Worm (Caenorhabditis elegans) whole organism, L1 larva: ENCODE data around the gene smcr-8.
"Not testable (repeated sequence)": the region's sequence is repeated elsewhere in the genome, so short reads cannot be mapped to it uniquely, and the experiment has no call there.

ENCODE experiments used
- C04F5.9 ChIP-seq: sonication (generic microtip); optimal IDR thresholded peaks from 2 replicates; lab custom pipeline; 2016; ENCODE audit warnings: missing genetic modification characterization, missing compliant biosample characterization
- C34B4.2 ChIP-seq: sonication (generic microtip); optimal IDR thresholded peaks from 2 replicates; lab custom pipeline; 2017; ENCODE audit warnings: mild to moderate bottlenecking, missing genetic modification characterization, missing compliant biosample characterization
- aha-1 ChIP-seq: fragments of 150-350 bp; optimal IDR thresholded peaks from 2 replicates; lab custom pipeline; 2014; ENCODE audit warnings: missing biosample characterization, missing genetic modification characterization
- alr-1 ChIP-seq: fragments of 200-800 bp; sonication (Bioruptor generic); optimal IDR thresholded peaks from 2 replicates; lab custom pipeline; 2018; ENCODE audit warnings: borderline replicate concordance, mild to moderate bottlenecking, missing genetic modification characterization, missing compliant biosample characterization
- ama-1 ChIP-seq: fragments of 150-350 bp; optimal IDR thresholded peaks from 2 replicates; lab custom pipeline; 2014
- ceh-63 ChIP-seq: fragments of 200-800 bp; sonication (Bioruptor generic); optimal IDR thresholded peaks from 2 replicates; lab custom pipeline; 2018; ENCODE audit warnings: mild to moderate bottlenecking, missing genetic modification characterization, missing compliant biosample characterization
- ceh-82 ChIP-seq, 3 experiments: fragments of 150-350 bp in 1 of 3; sonication (generic microtip) in 2 of 3; optimal IDR thresholded peaks; 2 replicates each; lab custom pipeline; 2014 to 2017; ENCODE audit warnings: missing biosample characterization in 3 of 3, missing genetic modification characterization in 3 of 3
- ces-1 ChIP-seq: fragments of 150-350 bp; optimal IDR thresholded peaks from 2 replicates; lab custom pipeline; 2014; ENCODE audit warnings: missing biosample characterization, missing genetic modification reagents, missing genetic modification characterization
- dpl-1 ChIP-seq, 3 experiments: fragments of 150-350 bp in 2 of 3; sonication (generic microtip) in 1 of 3; optimal IDR thresholded peaks; 2 replicates each; lab custom pipeline; 2014 to 2017; ENCODE audit warnings: missing biosample characterization in 3 of 3, missing genetic modification characterization in 3 of 3, missing genetic modification reagents in 3 of 3
- dsc-1 ChIP-seq: sonication (generic microtip); optimal IDR thresholded peaks from 2 replicates; lab custom pipeline; 2016; ENCODE audit warnings: mild to moderate bottlenecking, missing genetic modification characterization, missing compliant biosample characterization
- efl-3 ChIP-seq: fragments of 200-800 bp; sonication (Bioruptor generic); optimal IDR thresholded peaks from 2 replicates; lab custom pipeline; 2018; ENCODE audit warnings: mild to moderate bottlenecking, missing genetic modification characterization, missing compliant biosample characterization
- egl-13 ChIP-seq: sonication (generic microtip); optimal IDR thresholded peaks from 2 replicates; lab custom pipeline; 2016; ENCODE audit warnings: missing genotype, missing genetic modification reagents, missing genetic modification characterization, missing compliant biosample characterization
- egl-27 ChIP-seq, 2 experiments: fragments of 150-350 bp in 1 of 2; sonication (generic microtip); optimal IDR thresholded peaks; 3 replicates each; lab custom pipeline; 2017 to 2018; ENCODE audit warnings: missing biosample characterization in 2 of 2, missing genetic modification characterization in 2 of 2, missing genetic modification reagents in 2 of 2
- elt-3 ChIP-seq, 6 experiments: fragments of 150-350 bp in 1 of 6; sonication (generic microtip); optimal IDR thresholded peaks; 2 replicates each; lab custom pipeline; 2017 to 2018; ENCODE audit warnings: missing biosample characterization in 6 of 6, missing genetic modification characterization in 6 of 6, inconsistent platforms in 1 of 6
- fkh-10 ChIP-seq: sonication (generic microtip); optimal IDR thresholded peaks from 2 replicates; lab custom pipeline; 2017; ENCODE audit warnings: missing biosample characterization, missing genetic modification reagents, missing genetic modification characterization
- fkh-8 ChIP-seq: sonication (generic microtip); optimal IDR thresholded peaks from 2 replicates; lab custom pipeline; 2016; ENCODE audit warnings: mild to moderate bottlenecking, missing genetic modification characterization, missing compliant biosample characterization
- hlh-17 ChIP-seq: fragments of 200-800 bp; sonication (Bioruptor generic); optimal IDR thresholded peaks from 2 replicates; lab custom pipeline; 2018; ENCODE audit warnings: missing genetic modification characterization, mild to moderate bottlenecking, missing compliant biosample characterization, moderate library complexity, borderline replicate concordance
- jun-1 ChIP-seq: fragments of 150-350 bp; optimal IDR thresholded peaks from 2 replicates; lab custom pipeline; 2014; ENCODE audit warnings: missing biosample characterization, missing genetic modification reagents, missing genetic modification characterization
- lin-14 ChIP-seq: fragments of 200-800 bp; sonication (Bioruptor generic); optimal IDR thresholded peaks from 2 replicates; lab custom pipeline; 2018; ENCODE audit warnings: mild to moderate bottlenecking, missing genetic modification characterization, moderate library complexity, missing compliant biosample characterization
- lin-15B ChIP-seq: fragments of 150-350 bp; sonication (generic microtip); optimal IDR thresholded peaks from 3 replicates; lab custom pipeline; 2014; ENCODE audit warnings: missing biosample characterization, missing genetic modification characterization
- lin-35 ChIP-seq, 2 experiments: fragments of 150-350 bp; optimal IDR thresholded peaks; 2 replicates each; lab custom pipeline; 2014; ENCODE audit warnings: missing biosample characterization in 2 of 2, missing genetic modification characterization in 2 of 2, missing genetic modification reagents in 2 of 2
- lin-39 ChIP-seq: fragments of 150-350 bp; optimal IDR thresholded peaks from 2 replicates; lab custom pipeline; 2014; ENCODE audit warnings: missing biosample characterization, missing genetic modification reagents, missing genetic modification characterization
- lsy-2 ChIP-seq, 2 experiments: fragments of 150-350 bp; optimal IDR thresholded peaks; 2 replicates each; lab custom pipeline; 2014; ENCODE audit warnings: missing biosample characterization in 2 of 2, missing genetic modification characterization in 2 of 2
- mdl-1 ChIP-seq, 2 experiments: fragments of 150-350 bp; optimal IDR thresholded peaks; 2 replicates each; lab custom pipeline; 2014 to 2017; ENCODE audit warnings: missing biosample characterization in 2 of 2, missing genetic modification characterization in 2 of 2, inconsistent platforms in 1 of 2
- mef-2 ChIP-seq: fragments of 150-350 bp; optimal IDR thresholded peaks from 2 replicates; lab custom pipeline; 2014; ENCODE audit warnings: missing biosample characterization, missing genetic modification characterization
- mep-1 ChIP-seq: fragments of 150-350 bp; optimal IDR thresholded peaks from 2 replicates; lab custom pipeline; 2014; ENCODE audit warnings: missing biosample characterization, missing genetic modification characterization
- nhr-12 ChIP-seq: sonication (generic microtip); optimal IDR thresholded peaks from 2 replicates; lab custom pipeline; 2017; ENCODE audit warnings: missing biosample characterization, missing genetic modification characterization
- nhr-20 ChIP-seq: sonication (generic microtip); optimal IDR thresholded peaks from 2 replicates; lab custom pipeline; 2016; ENCODE audit warnings: mild to moderate bottlenecking, missing genetic modification characterization, missing compliant biosample characterization
- nhr-71 ChIP-seq: sonication (generic microtip); optimal IDR thresholded peaks from 2 replicates; lab custom pipeline; 2016; ENCODE audit warnings: mild to moderate bottlenecking, missing genetic modification characterization, moderate library complexity, missing compliant biosample characterization
- nhr-84 ChIP-seq: sonication (generic microtip); optimal IDR thresholded peaks from 2 replicates; lab custom pipeline; 2017; ENCODE audit warnings: missing biosample characterization, missing genetic modification characterization
- pag-3 ChIP-seq: sonication (generic microtip); optimal IDR thresholded peaks from 2 replicates; lab custom pipeline; 2017; ENCODE audit warnings: missing genetic modification characterization, mild to moderate bottlenecking, missing compliant biosample characterization, antibody characterized with exemption, borderline replicate concordance; ENCODE audit not compliant: insufficient read depth
- rnt-1 ChIP-seq: sonication (generic microtip); optimal IDR thresholded peaks from 2 replicates; lab custom pipeline; 2016; ENCODE audit warnings: mild to moderate bottlenecking, missing genetic modification characterization, moderate library complexity, missing compliant biosample characterization
- snpc-4 ChIP-seq: fragments of 150-350 bp; optimal IDR thresholded peaks from 2 replicates; lab custom pipeline; 2014; ENCODE audit warnings: missing biosample characterization, missing genetic modification characterization
- unc-62 ChIP-seq: fragments of 150-350 bp; optimal IDR thresholded peaks from 2 replicates; lab custom pipeline; 2014; ENCODE audit warnings: missing biosample characterization, missing genetic modification reagents, missing genetic modification characterization
- unc-86 ChIP-seq: sonication (generic microtip); optimal IDR thresholded peaks from 2 replicates; lab custom pipeline; 2016; ENCODE audit warnings: missing genetic modification characterization, missing compliant biosample characterization
- unc-98 ChIP-seq: fragments of 200-800 bp; sonication (Bioruptor generic); IDR thresholded peaks from 2 replicates; pipeline ENCODE4 v1.3.6; 2022; ENCODE audit warnings: missing genetic modification characterization, missing compliant biosample characterization
- vab-15 ChIP-seq: sonication (generic microtip); optimal IDR thresholded peaks from 2 replicates; lab custom pipeline; 2017; ENCODE audit warnings: missing genotype, mild to moderate bottlenecking, missing genetic modification characterization, missing compliant biosample characterization
- xbp-1 ChIP-seq: sonication (generic microtip); optimal IDR thresholded peaks from 2 replicates; lab custom pipeline; 2016; ENCODE audit warnings: missing genetic modification characterization, missing compliant biosample characterization
- ztf-4 ChIP-seq: fragments of 150-350 bp; optimal IDR thresholded peaks from 2 replicates; lab custom pipeline; 2014; ENCODE audit warnings: missing biosample characterization, missing genetic modification characterization

The smcr-8 gene

ce11 chrIII:4967236-4967635 lies 31.9 kb upstream of the smcr-8 start:
- no peak for TF ChIP-seq fkh-8 (tag; lab: Kevin White, UChicago)
- TF ChIP-seq xbp-1 (tag; lab: Kevin White, UChicago) = no peak
- no peak for TF ChIP-seq hlh-17 (GFP tag; lab: Kevin White, UChicago)
- no peak for TF ChIP-seq lin-15B (tag; lab: Kevin White, UChicago)
- no peak for TF ChIP-seq mef-2
- TF ChIP-seq egl-27 (tag; optimal IDR thresholded peaks at IDR 0.05; lab: Kevin White, UChicago) = no peak
- no peak for TF ChIP-seq efl-3 (GFP tag; lab: Kevin White, UChicago)
- peak in 1 of 3 experiments; percentile 25 for TF ChIP-seq ceh-82 (tag; optimal IDR thresholded peaks at IDR 0.05; lab: Kevin White, UChicago)
- TF ChIP-seq dpl-1 (GFP tag; optimal IDR thresholded peaks at IDR 0.05; lab: Kevin White, UChicago) = no peak
- no peak for TF ChIP-seq unc-62 (GFP tag; lab: Kevin White, UChicago)
- TF ChIP-seq ces-1 (GFP tag; lab: Kevin White, UChicago) = peak; percentile 85
- TF ChIP-seq mdl-1 (tag; optimal IDR thresholded peaks at IDR 0.05; lab: Kevin White, UChicago) = no peak
- TF ChIP-seq nhr-20 (tag; lab: Kevin White, UChicago) = no peak
- peak; percentile 82 for TF ChIP-seq lin-14 (GFP tag; lab: Kevin White, UChicago)
- peak; percentile 13 for TF ChIP-seq mep-1
- TF ChIP-seq fkh-10 (GFP tag; lab: Kevin White, UChicago) = peak; percentile 75
- no peak for TF ChIP-seq unc-86 (tag; lab: Kevin White, UChicago)
- TF ChIP-seq alr-1 (tag; lab: Kevin White, UChicago) = no peak
- no peak for TF ChIP-seq aha-1 (tag; lab: Kevin White, UChicago)
- peak; percentile 8 for TF ChIP-seq nhr-71
- no peak for TF ChIP-seq C34B4.2 (tag; lab: Kevin White, UChicago)
- no peak for TF ChIP-seq elt-3 (tag; optimal IDR thresholded peaks at IDR 0.05; lab: Kevin White, UChicago)
- TF ChIP-seq lin-35 (GFP tag; optimal IDR thresholded peaks at IDR 0.05; lab: Kevin White, UChicago) = peak in 1 of 2 experiments; percentile 6
- no peak for TF ChIP-seq pag-3
- no peak for TF ChIP-seq nhr-84 (tag; lab: Kevin White, UChicago)

- TF ChIP-seq jun-1 (tag; lab: Kevin White, UChicago) (no peak), lsy-2 (tag; optimal IDR thresholded peaks at IDR 0.05; lab: Kevin White, UChicago) (peak in 1 of 2 experiments; percentile 8), lin-14 (GFP tag; lab: Kevin White, UChicago) (peak; percentile 66)
These were observed 31.0 kb upstream of the smcr-8 start for ce11 chrIII:4968146-4968545.

ce11 chrIII:4980367-4980766 lies 18.8 kb upstream of the smcr-8 start, which contains the start of gene C27F2.6:
Gene C27F2.6, minus strand, starts transcription at chrIII:4980467.
- TF ChIP-seq pag-3; dsc-1 (tag; lab: Kevin White, UChicago); elt-3 (tag; optimal IDR thresholded peaks at IDR 0.05; lab: Kevin White, UChicago): not testable (repeated sequence)

- TF ChIP-seq snpc-4 = no peak
- no peak for TF ChIP-seq ama-1 (lab: Kevin White, UChicago)
- TF ChIP-seq lin-39 = no peak
- no peak for TF ChIP-seq nhr-12 (tag; lab: Kevin White, UChicago)
- no peak for TF ChIP-seq unc-98 (GFP tag; lab: Robert Waterston, UW)
- TF ChIP-seq fkh-10 (GFP tag; lab: Kevin White, UChicago) = no peak
- TF ChIP-seq dpl-1 (GFP tag; optimal IDR thresholded peaks at IDR 0.05; lab: Kevin White, UChicago) = no peak
- no peak for TF ChIP-seq egl-27 (tag; optimal IDR thresholded peaks at IDR 0.05; lab: Kevin White, UChicago)
- no peak for TF ChIP-seq nhr-71
- TF ChIP-seq ceh-63 (GFP tag; lab: Kevin White, UChicago) = no peak
- no peak for TF ChIP-seq mdl-1 (tag; optimal IDR thresholded peaks at IDR 0.05; lab: Kevin White, UChicago)
- no peak for TF ChIP-seq vab-15 (tag; lab: Kevin White, UChicago)
- no peak for TF ChIP-seq elt-3 (tag; optimal IDR thresholded peaks at IDR 0.05; lab: Kevin White, UChicago)
- TF ChIP-seq C04F5.9 (tag; lab: Kevin White, UChicago) = no peak
- no peak for TF ChIP-seq ztf-4 (tag; lab: Kevin White, UChicago)
- TF ChIP-seq rnt-1 = no peak
- no peak for TF ChIP-seq egl-13 (tag; lab: Kevin White, UChicago)
- TF ChIP-seq lin-15B (tag; lab: Kevin White, UChicago) = no peak
These were observed 15.2 kb upstream of the smcr-8 start for ce11 chrIII:4983961-4984360.
